Fruit fly (Drosophila melanogaster) whole organism, embryonic: ENCODE results near the gene CG3630.

Experiments
- Abd-B ChIP-seq: fragments of 200-800 bp; sonication (Bioruptor generic); optimal IDR thresholded peaks from 2 replicates; lab custom pipeline; 2018; ENCODE audit warnings: missing biosample characterization, mild to moderate bottlenecking, missing genetic modification characterization, moderate library complexity
- CG10565 ChIP-seq: fragments of 200-800 bp; sonication (Bioruptor generic); optimal IDR thresholded peaks from 3 replicates; lab custom pipeline; 2016; ENCODE audit warnings: missing biosample characterization, mild to moderate bottlenecking, missing genetic modification characterization
- CG11247 ChIP-seq: fragments of 200-800 bp; sonication (Bioruptor generic); IDR thresholded peaks from 2 replicates; pipeline ENCODE4 v1.3.6; 2022; ENCODE audit warnings: missing biosample characterization, missing genetic modification characterization
- CG12236 ChIP-seq: fragments of 200-800 bp; sonication (Bioruptor generic); optimal IDR thresholded peaks from 2 replicates; lab custom pipeline; 2016; ENCODE audit warnings: missing biosample characterization, missing genetic modification characterization
- CG14050 ChIP-seq: fragments of 200-800 bp; sonication (Bioruptor generic); IDR thresholded peaks from 3 replicates; pipeline ENCODE4 v1.3.6; 2022; ENCODE audit warnings: missing biosample characterization, missing genetic modification characterization
- CG14710 ChIP-seq: fragments of 200-800 bp; sonication (Bioruptor generic); optimal IDR thresholded peaks from 3 replicates; lab custom pipeline; 2019; ENCODE audit warnings: missing biosample characterization, mild to moderate bottlenecking, missing genetic modification characterization, moderate library complexity
- CG1529 ChIP-seq: fragments of 200-800 bp; sonication (Bioruptor generic); optimal IDR thresholded peaks from 3 replicates; lab custom pipeline; 2018; ENCODE audit warnings: missing biosample characterization, missing genetic modification characterization
- CG17912 ChIP-seq: fragments of 200-800 bp; sonication (Bioruptor generic); optimal IDR thresholded peaks from 2 replicates; lab custom pipeline; 2018; ENCODE audit warnings: missing biosample characterization, mild to moderate bottlenecking, missing genetic modification characterization
- CG1832 ChIP-seq: fragments of 200-800 bp; sonication (Bioruptor generic); optimal IDR thresholded peaks from 2 replicates; lab custom pipeline; 2017; ENCODE audit warnings: missing biosample characterization, mild to moderate bottlenecking, missing genetic modification characterization, inconsistent platforms
- CG18619 ChIP-seq: fragments of 200-800 bp; sonication (Bioruptor generic); optimal IDR thresholded peaks from 3 replicates; lab custom pipeline; 2017; ENCODE audit warnings: missing biosample characterization, mild to moderate bottlenecking, missing genetic modification characterization
- CG31365 ChIP-seq: fragments of 200-800 bp; sonication (Bioruptor generic); optimal IDR thresholded peaks from 2 replicates; lab custom pipeline; 2018; ENCODE audit warnings: missing biosample characterization, mild to moderate bottlenecking, missing genetic modification characterization
- CG32532 ChIP-seq: fragments of 200-800 bp; sonication (Bioruptor generic); IDR thresholded peaks from 2 replicates; pipeline ENCODE4 v1.3.6; 2022; ENCODE audit warnings: missing biosample characterization, missing genetic modification characterization
- CG3281 ChIP-seq: fragments of 200-800 bp; sonication (Bioruptor generic); optimal IDR thresholded peaks from 3 replicates; lab custom pipeline; 2017; ENCODE audit warnings: missing biosample characterization, mild to moderate bottlenecking, missing genetic modification characterization
- CG3847 ChIP-seq: fragments of 200-800 bp; sonication (Bioruptor generic); IDR thresholded peaks from 2 replicates; pipeline ENCODE4 v1.3.6; 2022; ENCODE audit warnings: missing biosample characterization, missing genetic modification characterization
- CG6854 ChIP-seq: fragments of 200-800 bp; sonication (Bioruptor generic); optimal IDR thresholded peaks from 3 replicates; lab custom pipeline; 2017; ENCODE audit warnings: missing biosample characterization, mild to moderate bottlenecking, missing genetic modification characterization
- CG9876 ChIP-seq: fragments of 200-800 bp; sonication (Bioruptor generic); optimal IDR thresholded peaks from 2 replicates; lab custom pipeline; 2016; ENCODE audit warnings: missing biosample characterization, missing genetic modification characterization
- CTCF ChIP-seq: fragments of 200-800 bp; sonication (Bioruptor generic); optimal IDR thresholded peaks from 2 replicates; lab custom pipeline; 2017; ENCODE audit warnings: missing biosample characterization, mild to moderate bottlenecking, missing genetic modification characterization, moderate library complexity
- CkIIα-i1 ChIP-seq: fragments of 200-800 bp; sonication (Bioruptor generic); IDR thresholded peaks from 2 replicates; pipeline ENCODE4 v1.3.6; 2022; ENCODE audit warnings: missing biosample characterization, missing genetic modification characterization
- CrebB ChIP-seq: fragments of 200-800 bp; sonication (Bioruptor generic); optimal IDR thresholded peaks from 3 replicates; lab custom pipeline; 2018; ENCODE audit warnings: missing biosample characterization, mild to moderate bottlenecking, missing genetic modification characterization
- H15 ChIP-seq: fragments of 200-800 bp; sonication (Bioruptor generic); IDR thresholded peaks from 3 replicates; pipeline ENCODE4 v1.3.6; 2022; ENCODE audit warnings: missing biosample characterization, missing genetic modification characterization
- Hey ChIP-seq: fragments of 200-800 bp; sonication (Bioruptor generic); optimal IDR thresholded peaks from 3 replicates; lab custom pipeline; 2018; ENCODE audit warnings: missing biosample characterization, mild to moderate bottlenecking, missing genetic modification characterization
- Hr3 ChIP-seq: fragments of 200-800 bp; sonication (Bioruptor generic); optimal IDR thresholded peaks from 3 replicates; lab custom pipeline; 2016; ENCODE audit warnings: missing biosample characterization, missing genetic modification characterization
- Jarid2 ChIP-seq: fragments of 200-800 bp; sonication (Bioruptor generic); optimal IDR thresholded peaks from 3 replicates; lab custom pipeline; 2017; ENCODE audit warnings: mild to moderate bottlenecking, missing biosample characterization, missing genetic modification reagents, missing genetic modification characterization
- Kr ChIP-seq: fragments of 200-800 bp; sonication (Bioruptor generic); optimal IDR thresholded peaks from 2 replicates; lab custom pipeline; 2017; ENCODE audit warnings: missing biosample characterization, mild to moderate bottlenecking, missing genetic modification characterization
- Neu2 ChIP-seq: fragments of 200-800 bp; sonication (Bioruptor generic); optimal IDR thresholded peaks from 3 replicates; lab custom pipeline; 2016; ENCODE audit warnings: missing biosample characterization, missing genetic modification characterization, borderline replicate concordance
- Scr ChIP-seq: fragments of 200-800 bp; sonication (Bioruptor generic); IDR thresholded peaks from 2 replicates; pipeline ENCODE4 v1.3.6; 2022; ENCODE audit warnings: missing biosample characterization, missing genetic modification characterization; ENCODE audit not compliant: partially characterized antibody
- Side ChIP-seq: fragments of 200-800 bp; sonication (Bioruptor generic); optimal IDR thresholded peaks from 2 replicates; lab custom pipeline; 2016; ENCODE audit warnings: missing biosample characterization, missing genetic modification characterization
- amos ChIP-seq: fragments of 200-800 bp; sonication (Bioruptor generic); IDR thresholded peaks from 2 replicates; pipeline ENCODE4 v1.3.6; 2022; ENCODE audit warnings: missing biosample characterization, missing genetic modification characterization; ENCODE audit not compliant: partially characterized antibody
- ash1 ChIP-seq: fragments of 200-800 bp; sonication (Bioruptor generic); optimal IDR thresholded peaks from 2 replicates; lab custom pipeline; 2018; ENCODE audit warnings: missing biosample characterization, mild to moderate bottlenecking, missing genetic modification characterization
- chn ChIP-seq: fragments of 200-800 bp; sonication (Bioruptor generic); optimal IDR thresholded peaks from 2 replicates; lab custom pipeline; 2016; ENCODE audit warnings: missing biosample characterization, missing genetic modification characterization
- ci ChIP-seq: fragments of 200-800 bp; sonication (Bioruptor generic); IDR thresholded peaks from 3 replicates; pipeline ENCODE4 v1.3.6; 2022; ENCODE audit warnings: missing biosample characterization, missing genetic modification characterization
- dan ChIP-seq: fragments of 200-800 bp; sonication (Bioruptor generic); IDR thresholded peaks from 2 replicates; pipeline ENCODE4 v1.3.6; 2022; ENCODE audit warnings: missing biosample characterization, missing genetic modification characterization
- gt ChIP-seq: fragments of 200-800 bp; sonication (Bioruptor generic); IDR thresholded peaks from 2 replicates; pipeline ENCODE4 v1.3.6; 2022; ENCODE audit warnings: missing biosample characterization, missing genetic modification characterization
- hb ChIP-seq: fragments of 200-800 bp; sonication (Bioruptor generic); IDR thresholded peaks from 3 replicates; pipeline ENCODE4 v1.3.6; 2022; ENCODE audit warnings: missing biosample characterization, missing genetic modification characterization; ENCODE audit not compliant: partially characterized antibody
- hth ChIP-seq: fragments of >200 bp; optimal IDR thresholded peaks from 2 replicates; lab custom pipeline; 2017; ENCODE audit warnings: inconsistent platforms
- jigr1 ChIP-seq: fragments of 200-800 bp; sonication (Bioruptor generic); IDR thresholded peaks from 3 replicates; pipeline ENCODE4 v1.3.6; 2022; ENCODE audit warnings: missing biosample characterization, missing genetic modification characterization
- jing ChIP-seq: fragments of 200-800 bp; sonication (Bioruptor generic); optimal IDR thresholded peaks from 2 replicates; lab custom pipeline; 2018; ENCODE audit warnings: missing biosample characterization, mild to moderate bottlenecking, missing genetic modification characterization
- knrl ChIP-seq: fragments of 200-800 bp; sonication (Bioruptor generic); IDR thresholded peaks from 3 replicates; pipeline ENCODE4 v1.3.6; 2022; ENCODE audit warnings: missing biosample characterization, missing genetic modification characterization; ENCODE audit not compliant: partially characterized antibody
- lmd ChIP-seq: fragments of 200-800 bp; sonication (Bioruptor generic); IDR thresholded peaks from 2 replicates; pipeline ENCODE4 v1.3.6; 2022; ENCODE audit warnings: missing biosample characterization, missing genetic modification characterization
- lov ChIP-seq, 2 experiments: fragments of 200-800 bp in 1 of 2; fragments of >200 bp in 1 of 2; sonication (Bioruptor generic) in 1 of 2; IDR thresholded peaks in 1 of 2; optimal IDR thresholded peaks in 1 of 2; 2 replicates in 1 of 2; 3 replicates in 1 of 2; pipeline versions ENCODE4 v1.3.6 to Lab custom; 2017 to 2022; ENCODE audit warnings: missing biosample characterization in 1 of 2, missing genetic modification characterization in 1 of 2
- maf-S ChIP-seq: fragments of 200-800 bp; sonication (Bioruptor generic); optimal IDR thresholded peaks from 2 replicates; lab custom pipeline; 2016; ENCODE audit warnings: missing biosample characterization, missing genetic modification characterization
- nerfin-2 ChIP-seq: fragments of 200-800 bp; sonication (Bioruptor generic); IDR thresholded peaks from 2 replicates; pipeline ENCODE4 v1.3.6; 2022; ENCODE audit warnings: missing biosample characterization, missing genetic modification characterization; ENCODE audit not compliant: partially characterized antibody
- peb ChIP-seq: fragments of 200-800 bp; sonication (Bioruptor generic); IDR thresholded peaks from 2 replicates; pipeline ENCODE4 v1.3.6; 2022; ENCODE audit warnings: missing biosample characterization, missing genetic modification characterization
- pfk ChIP-seq: fragments of 200-800 bp; sonication (Bioruptor generic); optimal IDR thresholded peaks from 2 replicates; lab custom pipeline; 2018; ENCODE audit warnings: missing biosample characterization, mild to moderate bottlenecking, missing genetic modification characterization, moderate library complexity
- prd ChIP-seq, 3 experiments: fragments of >200 bp in 2 of 3; fragments of 200-800 bp in 1 of 3; sonication (Bioruptor generic) in 1 of 3; optimal IDR thresholded peaks in 2 of 3; IDR thresholded peaks in 1 of 3; 2 replicates in 2 of 3; 3 replicates in 1 of 3; pipeline versions ENCODE4 v1.3.6 to Lab custom; 2017 to 2022; ENCODE audit warnings: missing biosample characterization in 1 of 3, missing genetic modification characterization in 1 of 3
- pum ChIP-seq: fragments of 200-800 bp; sonication (Bioruptor generic); optimal IDR thresholded peaks from 2 replicates; lab custom pipeline; 2016; ENCODE audit warnings: missing biosample characterization, missing genetic modification characterization
- rib ChIP-seq: fragments of 200-800 bp; sonication (Bioruptor generic); IDR thresholded peaks from 2 replicates; pipeline ENCODE4 v1.3.6; 2022; ENCODE audit warnings: missing biosample characterization, missing genetic modification characterization
- ro ChIP-seq: fragments of 200-800 bp; sonication (Bioruptor generic); IDR thresholded peaks from 2 replicates; pipeline ENCODE4 v1.3.6; 2022; ENCODE audit warnings: missing biosample characterization, missing genetic modification characterization
- slbo ChIP-seq: fragments of 200-800 bp; sonication (Bioruptor generic); IDR thresholded peaks from 2 replicates; pipeline ENCODE4 v1.3.6; 2022; ENCODE audit warnings: missing biosample characterization, missing genetic modification characterization
- slou ChIP-seq: fragments of 200-800 bp; sonication (Bioruptor generic); optimal IDR thresholded peaks from 3 replicates; lab custom pipeline; 2016; ENCODE audit warnings: missing biosample characterization, missing genetic modification characterization
- tio ChIP-seq: fragments of 200-800 bp; sonication (Bioruptor generic); optimal IDR thresholded peaks from 2 replicates; lab custom pipeline; 2017; ENCODE audit warnings: missing biosample characterization, missing genetic modification characterization, inconsistent platforms
- wdn ChIP-seq: fragments of 200-800 bp; sonication (Bioruptor generic); IDR thresholded peaks from 2 replicates; pipeline ENCODE4 v1.3.6; 2022; ENCODE audit warnings: missing biosample characterization, missing genetic modification characterization

The CG3630 gene

dm6 chrX:2140487-2140886 is 21.5 kb upstream of the CG3630 start (continued):
- TF ChIP-seq rib (GFP tag; lab: Robert Waterston, UW), result no peak
- no peak for TF ChIP-seq H15
- no peak for TF ChIP-seq lmd (GFP tag; lab: Robert Waterston, UW)
- no peak for TF ChIP-seq gt (GFP tag; lab: Robert Waterston, UW)
- no peak; the same call in 1 of the 2 replicates for TF ChIP-seq amos (GFP tag; lab: Robert Waterston, UW)
- TF ChIP-seq dan (GFP tag; lab: Robert Waterston, UW), result no peak
- no peak for TF ChIP-seq CTCF (GFP tag; lab: Kevin White, UChicago)
- no peak for TF ChIP-seq slbo (GFP tag; lab: Robert Waterston, UW)
- no peak for TF ChIP-seq pum
- no peak for TF ChIP-seq jigr1 (GFP tag; lab: Robert Waterston, UW)
- TF ChIP-seq CG18619 (GFP tag; lab: Kevin White, UChicago), result no peak
- no peak for TF ChIP-seq ro
- no peak for TF ChIP-seq CG6854 (GFP tag; lab: Kevin White, UChicago)
- no peak; the same call in 1 of the 2 replicates for TF ChIP-seq CG32532 (GFP tag; lab: Robert Waterston, UW)
- TF ChIP-seq CrebB (tag; lab: Kevin White, UChicago), result no peak
- no peak for TF ChIP-seq slou
- TF ChIP-seq Scr (GFP tag; lab: Robert Waterston, UW), result no peak
- TF ChIP-seq CkIIα-i1 (GFP tag; lab: Robert Waterston, UW), result no peak
- TF ChIP-seq Neu2 (GFP tag; lab: Kevin White, UChicago), result no peak
- TF ChIP-seq Abd-B (GFP tag; lab: Kevin White, UChicago), result peak; percentile 9
- TF ChIP-seq CG3847 (GFP tag; lab: Robert Waterston, UW), result no peak
- no peak for TF ChIP-seq knrl (GFP tag; lab: Robert Waterston, UW)
- no peak for TF ChIP-seq Kr (GFP tag; lab: Kevin White, UChicago)
- TF ChIP-seq lov (optimal IDR thresholded peaks at IDR 0.05; lab: Kevin White, UChicago), result no peak
- TF ChIP-seq lov (GFP tag; IDR thresholded peaks at IDR 0.05; lab: Robert Waterston, UW), result no peak
- TF ChIP-seq ash1 (GFP tag; lab: Kevin White, UChicago), result peak; percentile 92
- no peak for TF ChIP-seq CG9876 (GFP tag; lab: Kevin White, UChicago)
- TF ChIP-seq CG17912 (GFP tag; lab: Kevin White, UChicago), result no peak
- no peak for TF ChIP-seq Side (GFP tag; lab: Kevin White, UChicago)
- TF ChIP-seq ci (GFP tag; lab: Robert Waterston, UW), result peak; percentile 48; the same call in 1 of the 3 replicates
- TF ChIP-seq peb, result no peak
- peak; percentile 84 for TF ChIP-seq CG1832 (GFP tag; lab: Kevin White, UChicago)
- no peak for TF ChIP-seq CG11247
- TF ChIP-seq Jarid2 (GFP tag; lab: Kevin White, UChicago), result peak; percentile 54
- no peak for TF ChIP-seq prd (optimal IDR thresholded peaks at IDR 0.05; lab: Kevin White, UChicago)
- TF ChIP-seq prd (GFP tag; IDR thresholded peaks at IDR 0.05; lab: Robert Waterston, UW), result no peak
- no peak for TF ChIP-seq jing
- TF ChIP-seq CG1529, result no peak
- no peak for TF ChIP-seq wdn (GFP tag; lab: Robert Waterston, UW)
- TF ChIP-seq CG14050, result no peak
- no peak for TF ChIP-seq nerfin-2 (GFP tag; lab: Robert Waterston, UW)
- TF ChIP-seq Hr3, result no peak
- TF ChIP-seq tio (GFP tag; lab: Kevin White, UChicago), result no peak
- no peak for TF ChIP-seq CG12236 (GFP tag; lab: Kevin White, UChicago)
- no peak for TF ChIP-seq hb (GFP tag; lab: Robert Waterston, UW)
- TF ChIP-seq CG14710, result no peak
- TF ChIP-seq hth (lab: Kevin White, UChicago), result no peak
- no peak for TF ChIP-seq maf-S (GFP tag; lab: Kevin White, UChicago)
- TF ChIP-seq CG10565 (GFP tag; lab: Kevin White, UChicago), result no peak
- TF ChIP-seq pfk (GFP tag; lab: Kevin White, UChicago), result peak; percentile 58
- no peak for TF ChIP-seq CG3281 (GFP tag; lab: Kevin White, UChicago)
- no peak for TF ChIP-seq chn (GFP tag; lab: Kevin White, UChicago)
- no peak for TF ChIP-seq Hey (tag; lab: Kevin White, UChicago)
- TF ChIP-seq CG31365 (tag; lab: Kevin White, UChicago), result no peak
